Fruit fly (Drosophila melanogaster): ENCODE measurements around the gene Trpml.

Gene Trpml

dm6 chr3L:19687200-19687687, 30.9 kb downstream of the Trpml start, which contains the start of the genes CG8765 and Gbeta76C (continued):
- TF ChIP-seq zen (tag; optimal IDR thresholded peaks at IDR 0.05) (peak; percentile 66), lab (GFP tag; optimal IDR thresholded peaks at IDR 0.05) (no peak), CG31441 (GFP tag; IDR thresholded peaks at IDR 0.05) (no peak), CG34224 (GFP tag; IDR thresholded peaks at IDR 0.05; ENCODE audit: partially characterized antibody) (peak; percentile 61; the same call in 2 of the 3 replicates), Dad (GFP tag; optimal IDR thresholded peaks at IDR 0.05) (no peak), chinmo (GFP tag; IDR thresholded peaks at IDR 0.05; ENCODE audit: partially characterized antibody) (0 out of 4 replicates have a peak, but pooled peaks have one; percentile 52), Taf1 (GFP tag; IDR thresholded peaks at IDR 0.05) (no peak), BtbVII (GFP tag; optimal IDR thresholded peaks at IDR 0.05) (no peak), D (optimal IDR thresholded peaks at IDR 0.05) (peak; percentile 16), D (GFP tag; optimal IDR thresholded peaks at IDR 0.05) (no peak), CG2202 (tag; optimal IDR thresholded peaks at IDR 0.05) (no peak), CG17359 (tag; optimal IDR thresholded peaks at IDR 0.05) (no peak), stc (GFP tag; IDR thresholded peaks at IDR 0.05) (no peak), C15 (GFP tag; IDR thresholded peaks at IDR 0.05) (no peak), CG30431 (GFP tag; optimal IDR thresholded peaks at IDR 0.05) (no peak), abd-A (tag; optimal IDR thresholded peaks at IDR 0.05) (no peak), CG31388 (GFP tag; optimal IDR thresholded peaks at IDR 0.05) (no peak), CG14667 (GFP tag; IDR thresholded peaks at IDR 0.05) (no peak), pros (GFP tag; optimal IDR thresholded peaks at IDR 0.05) (no peak), zen2 (GFP tag; IDR thresholded peaks at IDR 0.05; ENCODE audit: partially characterized antibody) (no peak; the same call in 2 of the 3 replicates), Ptx1 (GFP tag; IDR thresholded peaks at IDR 0.05) (peak; percentile 39; the same call in 1 of the 2 replicates), ERR (GFP tag; optimal IDR thresholded peaks at IDR 0.05) (peak; percentile 14), CG8089 (GFP tag; optimal IDR thresholded peaks at IDR 0.05) (no peak), hbn (GFP tag; IDR thresholded peaks at IDR 0.05; ENCODE audit: partially characterized antibody) (no peak), CG6689 (GFP tag; IDR thresholded peaks at IDR 0.05) (peak; percentile 44; the same call in 1 of the 2 replicates), CG8944 (GFP tag; optimal IDR thresholded peaks at IDR 0.05) (peak; percentile 40), Usf (GFP tag; optimal IDR thresholded peaks at IDR 0.05) (no peak), crol (GFP tag; IDR thresholded peaks at IDR 0.05) (no peak), Stat92E (GFP tag; optimal IDR thresholded peaks at IDR 0.05) (peak in 1 of 3 experiments; percentile 77), cg (GFP tag; optimal IDR thresholded peaks at IDR 0.05) (no peak), CG5953 (GFP tag; IDR thresholded peaks at IDR 0.05) (no peak), tup (GFP tag; optimal IDR thresholded peaks at IDR 0.05) (no peak), CG4424 (GFP tag; optimal IDR thresholded peaks at IDR 0.05) (no peak), bsh (GFP tag; optimal IDR thresholded peaks at IDR 0.05) (no peak), nerfin-2 (GFP tag; IDR thresholded peaks at IDR 0.05; ENCODE audit: partially characterized antibody) (no peak), run (tag; optimal IDR thresholded peaks at IDR 0.05) (no peak), gce (GFP tag; IDR thresholded peaks at IDR 0.05) (no peak), Adf1 (GFP tag; IDR thresholded peaks at IDR 0.05) (no peak), CG3995 (GFP tag; optimal IDR thresholded peaks at IDR 0.05) (peak; percentile 1), CG10366 (GFP tag; IDR thresholded peaks at IDR 0.05) (no peak), CG11695 (GFP tag; IDR thresholded peaks at IDR 0.05) (no peak), caup (GFP tag; optimal IDR thresholded peaks at IDR 0.05; ENCODE audit: severe bottlenecking) (peak; percentile 55), sna (GFP tag; IDR thresholded peaks at IDR 0.05; ENCODE audit: partially characterized antibody) (no peak), CG10565 (GFP tag; optimal IDR thresholded peaks at IDR 0.05) (no peak), zfh2 (GFP tag; optimal IDR thresholded peaks at IDR 0.05) (peak; percentile 65), gt (GFP tag; IDR thresholded peaks at IDR 0.05) (no peak), CG12299 (tag; optimal IDR thresholded peaks at IDR 0.05) (no peak), onecut (GFP tag; IDR thresholded peaks at IDR 0.05) (no peak), HLH3B (GFP tag; IDR thresholded peaks at IDR 0.05) (no peak), sob (GFP tag; IDR thresholded peaks at IDR 0.05) (peak; percentile 77), chif (GFP tag; optimal IDR thresholded peaks at IDR 0.05) (peak; percentile 38 to 54)

Measured in whole organism, embryonic.